Fruit fly (Drosophila melanogaster): ENCODE measurements around the gene glo.

The glo gene

DNA sequence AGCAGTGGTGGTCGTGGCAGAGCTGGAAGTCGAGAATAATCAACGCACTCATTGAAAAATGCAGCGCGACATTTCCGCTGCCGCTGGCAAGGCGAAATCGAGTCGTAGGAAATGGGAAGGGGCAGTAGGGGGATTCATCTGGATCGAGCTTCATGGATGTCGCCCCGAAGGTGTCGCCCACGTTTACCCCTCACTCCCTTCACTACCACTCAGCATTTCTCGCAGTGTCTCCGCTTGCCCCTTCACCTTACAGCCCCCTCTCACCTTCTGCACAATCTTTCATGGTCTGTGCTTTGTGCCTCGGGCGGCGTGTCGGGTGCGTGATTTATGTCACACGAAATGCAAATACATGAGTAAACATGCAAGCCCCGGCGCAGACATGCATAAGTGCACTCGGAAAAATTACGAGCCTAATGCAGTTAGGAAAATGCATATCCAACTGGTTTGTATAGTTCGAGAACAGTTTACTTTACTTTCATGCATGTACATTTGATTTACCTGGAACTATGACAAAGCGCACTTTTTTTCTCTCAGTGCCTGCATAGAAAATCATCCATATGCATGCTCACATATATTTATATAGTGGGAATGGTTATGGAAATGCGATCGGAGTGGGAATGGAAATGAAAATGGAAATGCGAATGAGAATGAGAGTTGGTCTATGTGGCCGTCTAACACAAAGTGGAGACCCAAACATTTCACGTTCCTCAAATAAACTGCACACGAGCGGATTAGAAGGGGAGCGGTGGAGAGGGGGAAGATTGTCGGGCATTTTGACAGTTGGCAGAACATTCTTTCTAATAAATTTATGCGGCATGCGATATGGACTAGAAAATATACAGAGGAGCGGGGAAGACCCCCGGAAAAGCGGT lies 30.4 kb upstream of the glo start (continued):
- peak; percentile 73 for TF ChIP-seq CG9727 (GFP tag; optimal IDR thresholded peaks at IDR 0.05)
- TF ChIP-seq CG15479 (GFP tag; optimal IDR thresholded peaks at IDR 0.05): no peak
- TF ChIP-seq CG4282 (GFP tag; optimal IDR thresholded peaks at IDR 0.05): peak; percentile 65
- peak; percentile 95 for TF ChIP-seq p53 (GFP tag; optimal IDR thresholded peaks at IDR 0.05)
- TF ChIP-seq org-1 (GFP tag; optimal IDR thresholded peaks at IDR 0.05): peak; percentile 91
- TF ChIP-seq prd (optimal IDR thresholded peaks at IDR 0.05): no peak
- peak; percentile 95 for TF ChIP-seq prd (GFP tag; IDR thresholded peaks at IDR 0.05)
- TF ChIP-seq Mad (GFP tag; optimal IDR thresholded peaks at IDR 0.05): peak; percentile 84
- peak; percentile 37; the same call in 1 of the 2 replicates for TF ChIP-seq CG10321 (GFP tag; IDR thresholded peaks at IDR 0.05)
- TF ChIP-seq sr (GFP tag; IDR thresholded peaks at IDR 0.05): peak; percentile 94
- no peak for TF ChIP-seq luna (GFP tag; optimal IDR thresholded peaks at IDR 0.05)
- TF ChIP-seq CG10274 (GFP tag; optimal IDR thresholded peaks at IDR 0.05): peak; percentile 49
- TF ChIP-seq CG43689 (GFP tag; IDR thresholded peaks at IDR 0.05): peak; percentile 68; the same call in 1 of the 2 replicates
- peak; percentile 87 for TF ChIP-seq CG12299 (tag; optimal IDR thresholded peaks at IDR 0.05)
- no peak for TF ChIP-seq CG7963 (GFP tag; IDR thresholded peaks at IDR 0.05; ENCODE audit: partially characterized antibody)
- peak; percentile 88 for TF ChIP-seq lmd (GFP tag; IDR thresholded peaks at IDR 0.05)
- TF ChIP-seq hbn (GFP tag; IDR thresholded peaks at IDR 0.05; ENCODE audit: partially characterized antibody): no peak
- peak; percentile 78 for TF ChIP-seq ERR (GFP tag; optimal IDR thresholded peaks at IDR 0.05)
- TF ChIP-seq kah (GFP tag; optimal IDR thresholded peaks at IDR 0.05): peak; percentile 82
- TF ChIP-seq CG8281 (tag; optimal IDR thresholded peaks at IDR 0.05): peak; percentile 79
- TF ChIP-seq CG13894 (tag; optimal IDR thresholded peaks at IDR 0.05): no peak
- TF ChIP-seq CG7556 (GFP tag; optimal IDR thresholded peaks at IDR 0.05): peak; percentile 88
- peak; percentile 82 for TF ChIP-seq CG1233 (GFP tag; optimal IDR thresholded peaks at IDR 0.05)
- TF ChIP-seq ewg (GFP tag; optimal IDR thresholded peaks at IDR 0.05): peak; percentile 91
- TF ChIP-seq CG3065 (GFP tag; optimal IDR thresholded peaks at IDR 0.05): peak; percentile 86
- 0 out of 2 replicates have a peak, but pooled peaks have one; percentile 63 for TF ChIP-seq bowl (GFP tag; IDR thresholded peaks at IDR 0.05)
- TF ChIP-seq sqz (GFP tag; optimal IDR thresholded peaks at IDR 0.05): peak; percentile 70
- peak; percentile 93 for TF ChIP-seq Ssrp (tag; optimal IDR thresholded peaks at IDR 0.05)
- TF ChIP-seq CG17361 (GFP tag; IDR thresholded peaks at IDR 0.05): peak; percentile 94
- no peak for TF ChIP-seq CG3995 (GFP tag; optimal IDR thresholded peaks at IDR 0.05)
- TF ChIP-seq CG1529 (GFP tag; optimal IDR thresholded peaks at IDR 0.05): peak; percentile 93
- no peak for TF ChIP-seq Kr (GFP tag; optimal IDR thresholded peaks at IDR 0.05)
- TF ChIP-seq wek (GFP tag; optimal IDR thresholded peaks at IDR 0.05): peak; percentile 81
- TF ChIP-seq HLH54F (GFP tag; optimal IDR thresholded peaks at IDR 0.05): peak; percentile 51
- peak; percentile 57 for TF ChIP-seq Myb (GFP tag; optimal IDR thresholded peaks at IDR 0.05)
- TF ChIP-seq mirr (GFP tag; optimal IDR thresholded peaks at IDR 0.05): no peak
- TF ChIP-seq CG33213 (GFP tag; optimal IDR thresholded peaks at IDR 0.05): peak; percentile 88
- TF ChIP-seq Dip2 (GFP tag; IDR thresholded peaks at IDR 0.05): no peak
- TF ChIP-seq emc (GFP tag; optimal IDR thresholded peaks at IDR 0.05): peak; percentile 36
- TF ChIP-seq gcm (GFP tag; optimal IDR thresholded peaks at IDR 0.05): peak; percentile 86
- peak; percentile 3 for TF ChIP-seq gfzf (GFP tag; optimal IDR thresholded peaks at IDR 0.05)
- peak; percentile 81 for TF ChIP-seq dm (GFP tag; optimal IDR thresholded peaks at IDR 0.05)
- TF ChIP-seq Dad (GFP tag; optimal IDR thresholded peaks at IDR 0.05): peak; percentile 77
- TF ChIP-seq hkb (optimal IDR thresholded peaks at IDR 0.05): no peak
- TF ChIP-seq hkb (GFP tag; IDR thresholded peaks at IDR 0.05): peak; percentile 86
- peak; percentile 95 for TF ChIP-seq CG2199 (GFP tag; IDR thresholded peaks at IDR 0.05)
- no peak for TF ChIP-seq nerfin-2 (GFP tag; IDR thresholded peaks at IDR 0.05; ENCODE audit: partially characterized antibody)
- TF ChIP-seq dan (GFP tag; IDR thresholded peaks at IDR 0.05): peak; percentile 57; the same call in 1 of the 2 replicates
- peak; percentile 5 for TF ChIP-seq vfl (GFP tag; optimal IDR thresholded peaks at IDR 0.05)
- peak; percentile 85 for TF ChIP-seq kay (GFP tag; optimal IDR thresholded peaks at IDR 0.05)
